Worm (Caenorhabditis elegans): ENCODE data around the gene lbp-1.

lbp-1 gene

DNA sequence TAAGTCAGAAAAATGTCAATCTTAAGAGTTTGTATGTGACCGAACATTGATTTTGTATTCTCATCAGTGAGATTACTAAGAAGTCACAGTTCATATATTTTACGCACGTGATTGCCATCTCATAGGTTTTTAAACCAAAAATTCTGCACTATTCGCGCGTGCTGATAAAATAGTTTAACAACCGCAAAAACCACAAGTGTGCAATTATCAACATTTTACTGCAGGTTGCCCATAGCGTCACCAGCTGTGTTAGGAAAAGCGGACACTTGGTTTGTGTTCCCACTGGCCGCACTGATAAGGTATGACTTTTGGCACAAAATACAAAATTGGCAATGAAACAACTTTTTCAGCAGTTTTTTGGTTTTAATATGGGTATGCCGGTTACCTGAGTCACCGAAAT lies 31.2 kb downstream of the lbp-1 start (continued):
- no peak for TF ChIP-seq mes-2 (tag; optimal IDR thresholded peaks at IDR 0.05; ENCODE audit: poor library complexity, severe bottlenecking)
- TF ChIP-seq dve-1 (tag; optimal IDR thresholded peaks at IDR 0.05; ENCODE audit: insufficient read depth), result peak; percentile 91
- no peak for TF ChIP-seq snpc-4 (tag; optimal IDR thresholded peaks at IDR 0.05)
- TF ChIP-seq saeg-2 (GFP tag; IDR thresholded peaks at IDR 0.05), result peak; percentile 88
- no peak for TF ChIP-seq F26F4.8 (GFP tag; conservative IDR thresholded peaks at IDR 0.05)
- no peak for TF ChIP-seq duxl-1 (tag; optimal IDR thresholded peaks at IDR 0.05; ENCODE audit: poor library complexity)
- peak; percentile 79 for TF ChIP-seq nhr-77 (tag; optimal IDR thresholded peaks at IDR 0.05)
- peak in 1 of 2 experiments; percentile 69 for TF ChIP-seq mdl-1 (tag; optimal IDR thresholded peaks at IDR 0.05)
- no peak for TF ChIP-seq zip-2 (tag; optimal IDR thresholded peaks at IDR 0.05)
- no peak for TF ChIP-seq Y105C5A.15 (GFP tag; IDR thresholded peaks at IDR 0.05)
- no peak for TF ChIP-seq ceh-28 (tag; optimal IDR thresholded peaks at IDR 0.05)
- no peak for TF ChIP-seq egl-27 (tag; optimal IDR thresholded peaks at IDR 0.05)
- no peak for TF ChIP-seq lin-29 (GFP tag; IDR thresholded peaks at IDR 0.05)
- TF ChIP-seq nhr-237 (tag; optimal IDR thresholded peaks at IDR 0.05), result no peak
- TF ChIP-seq T26A8.4 (GFP tag; IDR thresholded peaks at IDR 0.05), result no peak
- TF ChIP-seq lir-3 (tag; optimal IDR thresholded peaks at IDR 0.05), result no peak
- TF ChIP-seq lin-39 (tag; optimal IDR thresholded peaks at IDR 0.05), result no peak
- TF ChIP-seq hlh-11 (tag; optimal IDR thresholded peaks at IDR 0.05), result peak; percentile 95

DNA sequence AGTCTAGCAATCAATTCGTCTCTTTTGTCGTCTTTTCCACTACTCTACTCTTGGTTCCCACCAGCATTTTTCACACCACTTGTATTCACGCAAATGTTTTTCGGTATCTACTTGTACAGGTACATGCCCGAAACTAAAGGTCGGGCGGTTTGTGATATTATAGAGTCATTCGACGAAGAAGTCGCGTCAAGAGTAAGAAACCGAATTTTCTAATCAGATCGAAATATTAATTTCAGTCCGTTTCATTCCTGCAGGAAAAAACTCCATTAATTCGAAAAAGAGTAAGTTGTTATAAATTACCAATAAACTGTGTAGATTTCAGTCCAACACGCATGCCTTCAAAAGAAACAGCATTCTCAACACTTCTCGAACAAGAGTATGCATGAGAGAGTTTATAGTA lies 33.0 kb downstream of the lbp-1 start:
- TF ChIP-seq cey-2 (tag; optimal IDR thresholded peaks at IDR 0.05; ENCODE audit: borderline replicate concordance, insufficient read depth) (no peak), unc-62 (GFP tag; optimal IDR thresholded peaks at IDR 0.05 in 1 of 2) (peak in 1 of 2 experiments; percentile 93), unc-62 (tag; optimal IDR thresholded peaks at IDR 0.05) (no peak)

DNA sequence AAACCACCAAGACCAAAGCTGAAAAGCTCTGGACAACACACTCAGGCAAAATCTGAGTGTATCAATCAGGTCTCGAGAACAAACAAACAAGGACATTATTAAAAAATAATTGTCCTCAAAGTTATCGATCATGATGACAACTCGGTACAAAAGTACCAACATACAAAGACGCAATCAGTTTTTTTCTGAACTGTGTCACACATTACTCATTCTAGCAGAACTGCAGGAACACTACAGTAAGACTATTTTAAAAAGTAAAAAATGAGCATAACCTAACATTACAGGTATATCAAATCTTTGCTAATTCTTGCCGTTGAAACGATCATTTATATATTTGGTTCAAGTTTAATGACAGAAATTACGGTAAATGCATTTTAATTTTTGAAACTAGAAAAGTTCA lies 37.2 kb downstream of the lbp-1 start, which contains the start of gene K09C4.2:
K09C4.2 (plus strand) TSS at position 301 of the 400 bp plus-strand sequence.
- TF ChIP-seq saeg-2 (GFP tag; IDR thresholded peaks at IDR 0.05), result no peak
- TF ChIP-seq aly-2 (tag; optimal IDR thresholded peaks at IDR 0.05), result no peak
- peak; percentile 29 for TF ChIP-seq aha-1 (tag)
- TF ChIP-seq Y75B8A.6 (GFP tag; IDR thresholded peaks at IDR 0.05), result no peak
- no peak for TF ChIP-seq lin-15B (tag; optimal IDR thresholded peaks at IDR 0.05)
- no peak for TF ChIP-seq T20F7.1 (GFP tag; optimal IDR thresholded peaks at IDR 0.05)

- TF ChIP-seq D1046.2 (GFP tag; IDR thresholded peaks at IDR 0.05) (no peak), R02D3.7 (tag; optimal IDR thresholded peaks at IDR 0.05) (no peak), daf-16 (GFP tag; optimal IDR thresholded peaks at IDR 0.05) (no peak), daf-16 (tag; optimal IDR thresholded peaks at IDR 0.05) (peak; percentile 73), ceh-44 (GFP tag; IDR thresholded peaks at IDR 0.05) (no peak), lim-7 (GFP tag; IDR thresholded peaks at IDR 0.05) (no peak), nhr-28 (tag; optimal IDR thresholded peaks at IDR 0.05) (peak; percentile 78), ceh-32 (tag; optimal IDR thresholded peaks at IDR 0.05; ENCODE audit: poor library complexity) (no peak), F49E8.2 (tag; optimal IDR thresholded peaks at IDR 0.05; ENCODE audit: borderline replicate concordance) (no peak), lin-38 (GFP tag; IDR thresholded peaks at IDR 0.05) (no peak), T20F7.1 (GFP tag; optimal IDR thresholded peaks at IDR 0.05) (no peak), zag-1 (tag; optimal IDR thresholded peaks at IDR 0.05) (no peak), vab-7 (GFP tag; IDR thresholded peaks at IDR 0.05) (no peak), nhr-41 (GFP tag; IDR thresholded peaks at IDR 0.05) (no peak), hmg-1.1 (GFP tag; IDR thresholded peaks at IDR 0.05) (no peak), lsy-2 (tag; optimal IDR thresholded peaks at IDR 0.05) (no peak), nhr-77 (tag; optimal IDR thresholded peaks at IDR 0.05) (peak; percentile 69), snpc-4 (tag; optimal IDR thresholded peaks at IDR 0.05) (no peak), aha-1 (tag) (peak; percentile 71), madf-5 (GFP tag; IDR thresholded peaks at IDR 0.05) (no peak), dmd-6 (GFP tag; IDR thresholded peaks at IDR 0.05) (peak; percentile 96), cey-2 (tag; optimal IDR thresholded peaks at IDR 0.05; ENCODE audit: borderline replicate concordance, insufficient read depth) (no peak), dve-1 (tag; optimal IDR thresholded peaks at IDR 0.05; ENCODE audit: insufficient read depth) (peak; percentile 59), hlh-30 (tag; optimal IDR thresholded peaks at IDR 0.05; ENCODE audit: insufficient read depth) (peak; percentile 18), zfp-2 (tag; optimal IDR thresholded peaks at IDR 0.05) (no peak), zip-11 (GFP tag; IDR thresholded peaks at IDR 0.05) (no peak), nhr-48 (tag; optimal IDR thresholded peaks at IDR 0.05) (peak; percentile 39), hlh-11 (tag; optimal IDR thresholded peaks at IDR 0.05) (peak; percentile 58)
Measured at ce11 chrX:3297812-3298211, 38.9 kb downstream of the lbp-1 start.
